Worm (Caenorhabditis elegans): ENCODE measurements around the gene ZK686.5.

ce11 chrIII:7772901-7773300 is 5.6 kb upstream of the ZK686.5 start, which contains the start of the genes ZK686.6 and ZK686.1:
- TF ChIP-seq nhr-11 (tag; optimal IDR thresholded peaks at IDR 0.05) (no peak), pqm-1 (tag; optimal IDR thresholded peaks at IDR 0.05) (no peak), nhr-28 (tag; optimal IDR thresholded peaks at IDR 0.05) (no peak), fkh-2 (tag; optimal IDR thresholded peaks at IDR 0.05) (no peak), lin-39 (tag; optimal IDR thresholded peaks at IDR 0.05) (no peak), nhr-77 (tag; optimal IDR thresholded peaks at IDR 0.05) (no peak), mml-1 (tag; optimal IDR thresholded peaks at IDR 0.05) (no peak), fkh-10 (GFP tag; optimal IDR thresholded peaks at IDR 0.05) (no peak), unc-62 (GFP tag; optimal IDR thresholded peaks at IDR 0.05) (no peak), eor-1 (tag; optimal IDR thresholded peaks at IDR 0.05) (no peak), nhr-25 (tag; optimal IDR thresholded peaks at IDR 0.05) (no peak), daf-12 (tag; optimal IDR thresholded peaks at IDR 0.05) (no peak), jun-1 (tag; optimal IDR thresholded peaks at IDR 0.05) (no peak), pha-4 (tag; optimal IDR thresholded peaks at IDR 0.05) (no peak)

Measured in whole organism, L3 larva.